Worm (Caenorhabditis elegans) whole organism, mixed stage, embryonic: ENCODE data around the gene T04B2.3.

Source experiments
- ceh-83 ChIP-seq: fragments of 200-800 bp; sonication (Bioruptor generic); optimal IDR thresholded peaks from 2 replicates; lab custom pipeline; 2018; ENCODE audit warnings: mild to moderate bottlenecking, missing genetic modification characterization, missing compliant biosample characterization
- elt-3 ChIP-seq: fragments of 150-350 bp; optimal IDR thresholded peaks from 2 replicates; lab custom pipeline; 2014; ENCODE audit warnings: missing biosample characterization, missing genetic modification characterization
- mep-1 ChIP-seq: fragments of 150-350 bp; optimal IDR thresholded peaks from 2 replicates; lab custom pipeline; 2017; ENCODE audit warnings: missing biosample characterization, missing genetic modification reagents, missing genetic modification characterization, inconsistent platforms
- nhr-12 ChIP-seq: fragments of 150-350 bp; optimal IDR thresholded peaks from 2 replicates; lab custom pipeline; 2014; ENCODE audit warnings: missing biosample characterization, missing genetic modification characterization
- nhr-237 ChIP-seq: fragments of 150-350 bp; optimal IDR thresholded peaks from 2 replicates; lab custom pipeline; 2014; ENCODE audit warnings: missing biosample characterization, missing genetic modification characterization
- snpc-4 ChIP-seq: fragments of 150-350 bp; optimal IDR thresholded peaks from 2 replicates; lab custom pipeline; 2014; ENCODE audit warnings: missing biosample characterization, missing genetic modification characterization
- sptf-1 ChIP-seq: sonication (generic microtip); optimal IDR thresholded peaks from 2 replicates; lab custom pipeline; 2017; ENCODE audit warnings: mild to moderate bottlenecking, missing genetic modification characterization, moderate library complexity, missing compliant biosample characterization
- unc-120 ChIP-seq: sonication (generic microtip); optimal IDR thresholded peaks from 2 replicates; lab custom pipeline; 2017; ENCODE audit warnings: missing genetic modification characterization, missing compliant biosample characterization; ENCODE audit not compliant: poor library complexity, severe bottlenecking
- zip-8 ChIP-seq: fragments of 150-350 bp; optimal IDR thresholded peaks from 2 replicates; lab custom pipeline; 2014; ENCODE audit warnings: missing biosample characterization, missing genetic modification characterization
- ztf-11 ChIP-seq: fragments of 150-350 bp; optimal IDR thresholded peaks from 2 replicates; lab custom pipeline; 2014; ENCODE audit warnings: missing biosample characterization, missing genetic modification characterization

DNA sequence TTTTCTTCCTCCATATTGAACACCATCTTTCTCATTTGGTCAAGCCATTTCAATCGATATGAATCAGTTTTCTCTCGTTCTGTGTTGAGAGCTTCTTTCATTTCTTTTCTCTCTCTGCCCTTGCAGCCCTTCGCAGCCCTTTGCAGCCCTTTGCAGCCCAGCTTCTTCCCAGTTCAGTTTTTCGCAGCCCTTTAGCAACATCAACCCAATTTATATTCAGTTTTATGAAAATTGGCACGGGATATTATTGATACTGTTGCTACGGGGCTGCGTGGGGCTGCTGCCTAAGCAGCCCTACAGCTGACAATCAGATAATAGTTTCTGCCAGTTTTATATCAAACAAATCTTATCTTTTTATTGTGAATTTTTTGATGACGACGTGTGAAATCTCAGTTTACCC is 10.2 kb upstream of the T04B2.3 start, which contains the start of gene F44D12.10:
- TF ChIP-seq sptf-1 (no peak), mep-1 (tag; lab: Kevin White, UChicago) (no peak), nhr-12 (tag; lab: Kevin White, UChicago) (no peak), ceh-83 (no peak), ztf-11 (tag; lab: Kevin White, UChicago) (no peak), zip-8 (tag; lab: Kevin White, UChicago) (no peak), snpc-4 (tag; lab: Kevin White, UChicago) (no peak), unc-120 (tag; lab: Kevin White, UChicago) (no peak), elt-3 (no peak), nhr-237 (tag; lab: Kevin White, UChicago) (no peak)
